Worm (Caenorhabditis elegans) whole organism, late embryonic: ENCODE data around the gene dyn-1.

ENCODE experiments used
- C38D4.7 ChIP-seq: fragments of 200-800 bp; sonication (Bioruptor generic); optimal IDR thresholded peaks from 2 replicates; lab custom pipeline; 2018; ENCODE audit warnings: mild to moderate bottlenecking, missing genetic modification characterization, moderate library complexity, missing compliant biosample characterization
- ceh-9 ChIP-seq: sonication (generic microtip); optimal IDR thresholded peaks from 2 replicates; lab custom pipeline; 2016; ENCODE audit warnings: mild to moderate bottlenecking, missing genetic modification characterization, inconsistent platforms, missing compliant biosample characterization
- che-1 ChIP-seq: sonication (generic microtip); optimal IDR thresholded peaks from 2 replicates; lab custom pipeline; 2016; ENCODE audit warnings: mild to moderate bottlenecking, missing genetic modification characterization, missing compliant biosample characterization
- nhr-11 ChIP-seq: fragments of 150-350 bp; optimal IDR thresholded peaks from 2 replicates; lab custom pipeline; 2014; ENCODE audit warnings: missing biosample characterization, missing genetic modification characterization
- pros-1 ChIP-seq: fragments of 150-350 bp; optimal IDR thresholded peaks from 2 replicates; lab custom pipeline; 2014; ENCODE audit warnings: missing biosample characterization, missing genetic modification reagents, missing genetic modification characterization
- sox-2 ChIP-seq: fragments of 200-800 bp; sonication (Bioruptor generic); IDR thresholded peaks from 2 replicates; pipeline ENCODE4 v1.3.6; 2022; ENCODE audit warnings: missing genetic modification reagents, missing genetic modification characterization, missing compliant biosample characterization

ce11 chrX:15566640-15567039 lies 2.0 kb upstream of the dyn-1 start:
- peak; percentile 0 for TF ChIP-seq pros-1 (tag; lab: Kevin White, UChicago)
- TF ChIP-seq nhr-11: no peak
- no peak for TF ChIP-seq C38D4.7 (GFP tag; lab: Kevin White, UChicago)
- no peak for TF ChIP-seq che-1
- no peak for TF ChIP-seq sox-2
- no peak for TF ChIP-seq ceh-9 (tag; lab: Kevin White, UChicago)
